Fruit fly (Drosophila melanogaster) whole organism, embryonic: ENCODE data around the gene Ilp6.

Experiments
- CG10274 ChIP-seq: fragments of 200-800 bp; sonication (Bioruptor generic); optimal IDR thresholded peaks from 3 replicates; lab custom pipeline; 2017; ENCODE audit warnings: missing biosample characterization, mild to moderate bottlenecking, missing genetic modification characterization
- CG11696 ChIP-seq: fragments of 200-800 bp; sonication (Bioruptor generic); IDR thresholded peaks from 2 replicates; pipeline ENCODE4 v1.3.6; 2022; ENCODE audit warnings: missing biosample characterization, missing genetic modification characterization
- CG12391 ChIP-seq: fragments of 200-800 bp; sonication (Bioruptor generic); optimal IDR thresholded peaks from 3 replicates; lab custom pipeline; 2018; ENCODE audit warnings: missing biosample characterization, mild to moderate bottlenecking, missing genetic modification characterization, moderate library complexity
- CG14014 ChIP-seq: fragments of 200-800 bp; sonication (Bioruptor generic); IDR thresholded peaks from 2 replicates; pipeline ENCODE4 v1.3.6; 2022; ENCODE audit warnings: missing biosample characterization, missing genetic modification characterization
- CG14667 ChIP-seq: fragments of 200-800 bp; sonication (Bioruptor generic); IDR thresholded peaks from 2 replicates; pipeline ENCODE4 v1.3.6; 2022; ENCODE audit warnings: missing biosample characterization, missing genetic modification characterization
- CG14965 ChIP-seq: fragments of 200-800 bp; sonication (Bioruptor generic); optimal IDR thresholded peaks from 2 replicates; lab custom pipeline; 2016; ENCODE audit warnings: missing biosample characterization, missing genetic modification characterization, borderline replicate concordance
- CG2129 ChIP-seq: fragments of 200-800 bp; sonication (Bioruptor generic); IDR thresholded peaks from 2 replicates; pipeline ENCODE4 v1.3.6; 2022; ENCODE audit warnings: missing biosample characterization, missing genetic modification characterization; ENCODE audit not compliant: partially characterized antibody
- CG2889 ChIP-seq: fragments of 200-800 bp; sonication (Bioruptor generic); IDR thresholded peaks from 3 replicates; pipeline ENCODE4 v1.3.6; 2022; ENCODE audit warnings: missing biosample characterization, missing genetic modification characterization
- CG4360 ChIP-seq: fragments of 200-800 bp; sonication (Bioruptor generic); IDR thresholded peaks from 2 replicates; pipeline ENCODE4 v1.3.6; 2022; ENCODE audit warnings: missing biosample characterization, missing genetic modification characterization
- CG4730 ChIP-seq: fragments of 200-800 bp; sonication (Bioruptor generic); IDR thresholded peaks from 2 replicates; pipeline ENCODE4 v1.3.6; 2022; ENCODE audit warnings: missing biosample characterization, missing genetic modification characterization
- CG4854 ChIP-seq: fragments of 200-800 bp; sonication (Bioruptor generic); optimal IDR thresholded peaks from 2 replicates; lab custom pipeline; 2016; ENCODE audit warnings: missing biosample characterization, missing genetic modification characterization, inconsistent platforms
- CG6683 ChIP-seq: fragments of 200-800 bp; sonication (Bioruptor generic); optimal IDR thresholded peaks from 2 replicates; lab custom pipeline; 2017; ENCODE audit warnings: missing biosample characterization, mild to moderate bottlenecking, missing genetic modification characterization, missing genetic modification reagents
- CG8290 ChIP-seq, 3 experiments: fragments of 200-800 bp; sonication (Bioruptor generic); optimal IDR thresholded peaks; 2 replicates each; lab custom pipeline; 2016 to 2019; ENCODE audit warnings: missing biosample characterization in 3 of 3, missing genetic modification characterization in 3 of 3, mild to moderate bottlenecking in 2 of 3, moderate library complexity in 1 of 3
- CG9797 ChIP-seq: fragments of 200-800 bp; sonication (Bioruptor generic); optimal IDR thresholded peaks from 3 replicates; lab custom pipeline; 2018; ENCODE audit warnings: missing biosample characterization, mild to moderate bottlenecking, missing genetic modification characterization
- Eip74EF ChIP-seq, 2 experiments: fragments of 200-800 bp in 1 of 2; fragments of >200 bp in 1 of 2; sonication (Bioruptor generic) in 1 of 2; optimal IDR thresholded peaks; 2 replicates each; lab custom pipeline; 2017 to 2019; ENCODE audit warnings: missing biosample characterization in 2 of 2, missing genetic modification characterization in 2 of 2, mild to moderate bottlenecking in 1 of 2, moderate library complexity in 1 of 2
- HLHmδ ChIP-seq: fragments of 200-800 bp; sonication (Bioruptor generic); optimal IDR thresholded peaks from 2 replicates; lab custom pipeline; 2018; ENCODE audit warnings: missing biosample characterization, mild to moderate bottlenecking, missing genetic modification characterization, moderate library complexity
- HmgZ ChIP-seq: fragments of 200-800 bp; sonication (Bioruptor generic); optimal IDR thresholded peaks from 2 replicates; lab custom pipeline; 2018; ENCODE audit warnings: missing biosample characterization, mild to moderate bottlenecking, missing genetic modification characterization
- Med ChIP-seq: fragments of 200-800 bp; sonication (Bioruptor generic); peaks from one replicate; lab custom pipeline; 2016; ENCODE audit warnings: missing biosample characterization, missing genetic modification characterization, mild to moderate bottlenecking, inconsistent platforms, moderate library complexity
- abd-A ChIP-seq: fragments of 200-800 bp; sonication (Bioruptor generic); optimal IDR thresholded peaks from 3 replicates; lab custom pipeline; 2019; ENCODE audit warnings: missing biosample characterization, mild to moderate bottlenecking, missing genetic modification characterization, moderate library complexity
- ac ChIP-seq: fragments of 200-800 bp; sonication (Bioruptor generic); optimal IDR thresholded peaks from 3 replicates; lab custom pipeline; 2017; ENCODE audit warnings: missing biosample characterization, mild to moderate bottlenecking, missing genetic modification characterization
- bowl ChIP-seq: fragments of 200-800 bp; sonication (Bioruptor generic); IDR thresholded peaks from 2 replicates; pipeline ENCODE4 v1.3.6; 2022; ENCODE audit warnings: missing biosample characterization, missing genetic modification characterization
- cg ChIP-seq: fragments of 200-800 bp; sonication (Bioruptor generic); optimal IDR thresholded peaks from 3 replicates; lab custom pipeline; 2019; ENCODE audit warnings: missing biosample characterization, mild to moderate bottlenecking, missing genetic modification characterization, moderate library complexity
- ci ChIP-seq: fragments of 200-800 bp; sonication (Bioruptor generic); IDR thresholded peaks from 3 replicates; pipeline ENCODE4 v1.3.6; 2022; ENCODE audit warnings: missing biosample characterization, missing genetic modification characterization
- crol ChIP-seq: fragments of 200-800 bp; sonication (Bioruptor generic); IDR thresholded peaks from 2 replicates; pipeline ENCODE4 v1.3.6; 2022; ENCODE audit warnings: missing biosample characterization, missing genetic modification characterization
- cwo ChIP-seq: fragments of 200-800 bp; sonication (Bioruptor generic); optimal IDR thresholded peaks from 3 replicates; lab custom pipeline; 2017; ENCODE audit warnings: missing biosample characterization, missing genetic modification characterization, mild to moderate bottlenecking, moderate library complexity, missing genetic modification reagents
- dmrt11E ChIP-seq: fragments of 200-800 bp; sonication (Bioruptor generic); optimal IDR thresholded peaks from 3 replicates; lab custom pipeline; 2018; ENCODE audit warnings: missing biosample characterization, mild to moderate bottlenecking, missing genetic modification characterization, moderate library complexity
- gfzf ChIP-seq: fragments of 200-800 bp; sonication (Bioruptor generic); optimal IDR thresholded peaks from 2 replicates; lab custom pipeline; 2016; ENCODE audit warnings: missing biosample characterization, mild to moderate bottlenecking, missing genetic modification characterization, moderate library complexity
- klu ChIP-seq: fragments of 200-800 bp; sonication (Bioruptor generic); IDR thresholded peaks from 2 replicates; pipeline ENCODE4 v1.3.6; 2022; ENCODE audit warnings: missing biosample characterization, missing genetic modification characterization
- lov ChIP-seq, 2 experiments: fragments of 200-800 bp in 1 of 2; fragments of >200 bp in 1 of 2; sonication (Bioruptor generic) in 1 of 2; IDR thresholded peaks in 1 of 2; optimal IDR thresholded peaks in 1 of 2; 2 replicates in 1 of 2; 3 replicates in 1 of 2; pipeline versions ENCODE4 v1.3.6 to Lab custom; 2017 to 2022; ENCODE audit warnings: missing biosample characterization in 1 of 2, missing genetic modification characterization in 1 of 2
- p53 ChIP-seq: fragments of 200-800 bp; sonication (Bioruptor generic); optimal IDR thresholded peaks from 2 replicates; lab custom pipeline; 2016; ENCODE audit warnings: missing biosample characterization, missing genetic modification characterization
- peb ChIP-seq: fragments of 200-800 bp; sonication (Bioruptor generic); IDR thresholded peaks from 2 replicates; pipeline ENCODE4 v1.3.6; 2022; ENCODE audit warnings: missing biosample characterization, missing genetic modification characterization
- pfk ChIP-seq: fragments of 200-800 bp; sonication (Bioruptor generic); optimal IDR thresholded peaks from 2 replicates; lab custom pipeline; 2018; ENCODE audit warnings: missing biosample characterization, mild to moderate bottlenecking, missing genetic modification characterization, moderate library complexity
- prd ChIP-seq, 3 experiments: fragments of >200 bp in 2 of 3; fragments of 200-800 bp in 1 of 3; sonication (Bioruptor generic) in 1 of 3; optimal IDR thresholded peaks in 2 of 3; IDR thresholded peaks in 1 of 3; 2 replicates in 2 of 3; 3 replicates in 1 of 3; pipeline versions ENCODE4 v1.3.6 to Lab custom; 2017 to 2022; ENCODE audit warnings: missing biosample characterization in 1 of 3, missing genetic modification characterization in 1 of 3
- rib ChIP-seq: fragments of 200-800 bp; sonication (Bioruptor generic); IDR thresholded peaks from 2 replicates; pipeline ENCODE4 v1.3.6; 2022; ENCODE audit warnings: missing biosample characterization, missing genetic modification characterization
- row ChIP-seq: fragments of 200-800 bp; sonication (Bioruptor generic); IDR thresholded peaks from 3 replicates; pipeline ENCODE4 v1.3.6; 2022; ENCODE audit warnings: missing biosample characterization, missing genetic modification characterization
- usp ChIP-seq: fragments of >200 bp; optimal IDR thresholded peaks from 2 replicates; lab custom pipeline; 2017; ENCODE audit warnings: missing biosample characterization, missing genetic modification characterization
- z ChIP-seq: fragments of 200-800 bp; sonication (Bioruptor generic); IDR thresholded peaks from 3 replicates; pipeline ENCODE4 v1.3.6; 2022; ENCODE audit warnings: missing biosample characterization, missing genetic modification characterization
- zfh1 ChIP-seq: fragments of 200-800 bp; sonication (Bioruptor generic); IDR thresholded peaks from 3 replicates; pipeline ENCODE4 v1.3.6; 2022; ENCODE audit warnings: missing biosample characterization, missing genetic modification characterization

The Ilp6 gene

dm6 chrX:2317347-2317832 lies 17.1 kb downstream of the Ilp6 start (continued):
- TF ChIP-seq CG8290 (GFP tag; optimal IDR thresholded peaks at IDR 0.05; lab: Kevin White, UChicago) (no peak), CG8290 (tag; optimal IDR thresholded peaks at IDR 0.05; lab: Kevin White, UChicago) (peak in 1 of 2 experiments; percentile 17), CG6683 (GFP tag; lab: Kevin White, UChicago) (peak; percentile 8), CG4360 (GFP tag; lab: Robert Waterston, UW) (peak; percentile 43; the same call in 1 of the 2 replicates), CG14667 (GFP tag; lab: Robert Waterston, UW) (no peak), rib (no peak), cwo (GFP tag; lab: Kevin White, UChicago) (no peak), z (peak; percentile 71; the same call in 2 of the 3 replicates), CG4730 (GFP tag; lab: Robert Waterston, UW) (no peak), Eip74EF (GFP tag; optimal IDR thresholded peaks at IDR 0.05; lab: Kevin White, UChicago) (peak in 1 of 2 experiments; percentile 98), klu (GFP tag; lab: Robert Waterston, UW) (no peak), CG9797 (GFP tag; lab: Kevin White, UChicago) (no peak), abd-A (tag; lab: Kevin White, UChicago) (peak; percentile 0), CG10274 (GFP tag; lab: Kevin White, UChicago) (no peak)

DNA sequence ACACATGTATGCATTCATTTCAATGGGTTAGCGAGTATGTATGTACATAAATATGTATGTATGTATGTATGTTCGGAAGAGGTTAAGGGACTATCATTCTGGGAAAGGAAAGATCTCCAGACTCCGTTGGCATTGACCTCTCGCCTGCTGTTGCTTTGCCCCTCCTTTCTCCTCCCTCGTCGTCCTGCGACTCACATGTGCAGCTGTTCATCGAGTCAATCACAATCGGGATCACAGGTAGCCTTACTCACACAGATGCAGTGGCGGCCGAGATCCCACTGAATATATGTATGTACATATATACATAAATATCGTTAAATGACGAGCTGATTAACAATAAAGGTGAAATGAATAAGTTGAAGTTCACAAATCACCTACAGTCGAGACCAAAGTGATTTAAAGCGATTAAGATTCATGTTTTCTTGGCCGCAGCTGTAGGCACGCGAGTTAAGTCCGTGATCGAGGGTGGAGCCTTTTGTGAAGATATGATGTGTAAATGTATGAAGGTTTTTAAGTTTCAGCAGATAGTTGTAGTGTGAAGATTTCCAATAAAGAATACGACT lies 26.0 kb downstream of the Ilp6 start:
- no peak for TF ChIP-seq CG4854 (GFP tag; lab: Kevin White, UChicago)
- TF ChIP-seq prd (optimal IDR thresholded peaks at IDR 0.05; lab: Kevin White, UChicago) = no peak
- no peak for TF ChIP-seq prd (GFP tag; IDR thresholded peaks at IDR 0.05; lab: Robert Waterston, UW)
- TF ChIP-seq CG12391 (tag; lab: Kevin White, UChicago) = no peak
- no peak for TF ChIP-seq row (GFP tag; lab: Robert Waterston, UW)
- TF ChIP-seq crol = peak; percentile 77
- TF ChIP-seq lov (optimal IDR thresholded peaks at IDR 0.05; lab: Kevin White, UChicago) = no peak
- TF ChIP-seq lov (GFP tag; IDR thresholded peaks at IDR 0.05; lab: Robert Waterston, UW) = no peak
- no peak for TF ChIP-seq CG14014 (GFP tag; lab: Robert Waterston, UW)
- no peak for TF ChIP-seq dmrt11E (tag; lab: Kevin White, UChicago)
- no peak for TF ChIP-seq gfzf (GFP tag; lab: Kevin White, UChicago)
- no peak for TF ChIP-seq HLHmδ
- TF ChIP-seq zfh1 (GFP tag; lab: Robert Waterston, UW) = no peak
- peak; percentile 61 for TF ChIP-seq ac
- TF ChIP-seq peb (GFP tag; lab: Robert Waterston, UW) = no peak
- no peak for TF ChIP-seq bowl (GFP tag; lab: Robert Waterston, UW)
- no peak for TF ChIP-seq CG14965 (GFP tag; lab: Kevin White, UChicago)
- no peak for TF ChIP-seq usp
- TF ChIP-seq HmgZ (tag; lab: Kevin White, UChicago) = no peak
- no peak for TF ChIP-seq CG2129
- TF ChIP-seq CG2889 = no peak
- TF ChIP-seq cg (GFP tag; lab: Kevin White, UChicago) = peak; percentile 32
- TF ChIP-seq CG8290 (GFP tag; optimal IDR thresholded peaks at IDR 0.05; lab: Kevin White, UChicago) = no peak
- peak in 1 of 2 experiments; percentile 22 for TF ChIP-seq CG8290 (tag; optimal IDR thresholded peaks at IDR 0.05; lab: Kevin White, UChicago)
- TF ChIP-seq pfk = no peak
- no peak for TF ChIP-seq p53 (GFP tag; lab: Kevin White, UChicago)
- TF ChIP-seq Med = peak; percentile 18
- TF ChIP-seq ci = peak; percentile 15; the same call in 1 of the 3 replicates
- peak; percentile 72; the same call in 1 of the 2 replicates for TF ChIP-seq CG11696 (GFP tag; lab: Robert Waterston, UW)
